Worm (Caenorhabditis elegans) whole organism, L3 larva: ENCODE data around the gene comt-4.

ENCODE experiments used
- aly-2 ChIP-seq: fragments of 150-350 bp; optimal IDR thresholded peaks from 2 replicates; lab custom pipeline; 2014; ENCODE audit warnings: missing biosample characterization, missing genetic modification characterization
- ama-1 ChIP-seq: fragments of 150-350 bp; optimal IDR thresholded peaks from 2 replicates; lab custom pipeline; 2018
- ceh-82 ChIP-seq: fragments of 150-350 bp; optimal IDR thresholded peaks from 2 replicates; lab custom pipeline; 2014; ENCODE audit warnings: missing biosample characterization, missing genetic modification characterization
- lin-39 ChIP-seq: fragments of 150-350 bp; optimal IDR thresholded peaks from 2 replicates; lab custom pipeline; 2018; ENCODE audit warnings: missing biosample characterization, missing genetic modification reagents, missing genetic modification characterization
- nhr-25 ChIP-seq: sonication (generic microtip); optimal IDR thresholded peaks from 2 replicates; lab custom pipeline; 2017; ENCODE audit warnings: missing biosample characterization, missing genetic modification characterization
- nhr-76 ChIP-seq: fragments of 150-350 bp; sonication (generic microtip); optimal IDR thresholded peaks from 5 replicates; lab custom pipeline; 2014; ENCODE audit warnings: missing biosample characterization, missing genetic modification characterization
- nhr-77 ChIP-seq: fragments of 150-350 bp; optimal IDR thresholded peaks from 2 replicates; lab custom pipeline; 2014; ENCODE audit warnings: missing biosample characterization, missing genetic modification characterization
- pha-4 ChIP-seq: fragments of 150-350 bp; optimal IDR thresholded peaks from 2 replicates; lab custom pipeline; 2014; ENCODE audit warnings: missing biosample characterization, missing genetic modification reagents, missing genetic modification characterization
- skn-1 ChIP-seq: fragments of 150-350 bp; optimal IDR thresholded peaks from 2 replicates; lab custom pipeline; 2014; ENCODE audit warnings: missing biosample characterization, missing genetic modification characterization
- snpc-4 ChIP-seq: fragments of 150-350 bp; optimal IDR thresholded peaks from 2 replicates; lab custom pipeline; 2014; ENCODE audit warnings: missing biosample characterization, missing genetic modification characterization
- unc-62 ChIP-seq: fragments of 150-350 bp; sonication (generic microtip); optimal IDR thresholded peaks from 4 replicates; lab custom pipeline; 2014; ENCODE audit warnings: missing biosample characterization, missing genetic modification reagents, missing genetic modification characterization

DNA sequence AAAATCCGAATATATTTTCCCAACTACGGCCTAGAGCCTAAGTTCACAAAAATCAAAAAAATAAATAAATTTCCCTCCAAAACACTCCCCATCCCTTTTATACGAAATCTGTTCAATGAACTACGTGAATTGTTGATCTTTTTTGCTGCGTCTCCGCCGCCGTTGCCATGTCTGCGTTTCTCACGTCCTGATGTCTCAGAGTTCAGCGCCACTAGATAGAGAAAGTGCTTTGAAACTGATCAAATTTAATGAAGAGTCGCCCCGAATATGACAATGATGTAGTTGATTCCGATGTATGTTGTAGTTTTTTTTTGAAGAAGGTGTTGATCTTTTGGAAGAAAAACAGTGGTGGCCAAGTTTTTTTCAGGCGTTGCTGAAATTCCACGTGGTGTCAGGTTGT lies 4.3 kb upstream of the comt-4 start:
- TF ChIP-seq ceh-82 (tag; lab: Kevin White, UChicago) = no peak
- TF ChIP-seq pha-4 = no peak
- no peak for TF ChIP-seq nhr-77 (tag; lab: Kevin White, UChicago)
- TF ChIP-seq lin-39 = no peak
- TF ChIP-seq snpc-4 (tag; lab: Kevin White, UChicago) = no peak
- no peak for TF ChIP-seq ama-1
- TF ChIP-seq nhr-76 (tag; lab: Kevin White, UChicago) = no peak
- no peak for TF ChIP-seq aly-2 (tag; lab: Kevin White, UChicago)
- no peak for TF ChIP-seq unc-62 (GFP tag; lab: Kevin White, UChicago)
- no peak for TF ChIP-seq skn-1 (tag; lab: Kevin White, UChicago)
- no peak for TF ChIP-seq nhr-25 (tag; lab: Kevin White, UChicago)
